Fruit fly (Drosophila melanogaster): ENCODE results near the gene mRpL2.
A peak's percentile ranks its signal among the peaks of the same experiment; 100 is the strongest.

Gene mRpL2

DNA sequence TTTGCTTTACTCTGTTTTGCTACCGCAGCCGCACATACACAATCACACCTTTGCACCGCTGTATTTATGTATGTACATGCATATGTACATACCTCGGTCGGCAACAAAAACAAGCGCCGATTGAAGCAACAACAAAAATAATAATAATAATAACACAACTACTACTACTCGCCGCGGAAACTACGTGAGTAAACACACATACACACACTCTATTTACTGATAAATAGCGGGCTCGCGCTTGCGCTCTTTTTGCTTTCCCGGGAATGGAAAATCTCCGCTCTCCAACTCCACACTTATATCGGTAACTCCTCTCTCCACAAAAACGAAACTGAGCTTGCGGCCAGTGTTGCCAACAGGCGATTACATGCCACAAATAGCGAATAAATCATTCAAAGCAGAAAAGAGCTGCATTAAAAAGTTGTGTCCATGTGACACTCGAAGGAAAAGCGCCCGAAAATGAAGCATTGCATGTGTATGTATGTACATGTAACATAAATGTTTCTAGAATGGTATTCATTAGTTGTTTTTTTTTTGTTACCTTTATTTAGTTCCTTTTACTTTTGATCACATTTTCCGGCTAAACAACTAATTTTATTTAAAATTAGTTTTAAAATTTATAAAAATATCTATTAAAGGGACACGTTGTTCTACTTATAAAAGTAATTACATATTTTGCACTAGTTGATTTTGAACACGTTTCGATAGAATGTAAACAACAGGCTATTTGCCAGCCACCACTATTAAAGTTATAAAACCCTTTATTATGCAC is 1.8 kb upstream of the mRpL2 start (continued):
- TF ChIP-seq Adf1 (GFP tag; IDR thresholded peaks at IDR 0.05) (peak; percentile 77), gce (GFP tag; IDR thresholded peaks at IDR 0.05) (0 out of 3 replicates have a peak, but pooled peaks have one; percentile 47), ttk (GFP tag; IDR thresholded peaks at IDR 0.05) (no peak), CG12942 (GFP tag; optimal IDR thresholded peaks at IDR 0.05) (peak; percentile 44), org-1 (GFP tag; optimal IDR thresholded peaks at IDR 0.05) (peak; percentile 75), MTF-1 (GFP tag; optimal IDR thresholded peaks at IDR 0.05; ENCODE audit: borderline replicate concordance) (peak; percentile 86), rib (GFP tag; IDR thresholded peaks at IDR 0.05) (peak; percentile 89), zen2 (GFP tag; IDR thresholded peaks at IDR 0.05; ENCODE audit: partially characterized antibody) (no peak), CG14710 (tag; optimal IDR thresholded peaks at IDR 0.05) (peak; percentile 65), dmrt11E (tag; optimal IDR thresholded peaks at IDR 0.05) (peak; percentile 44), CG8359 (GFP tag; optimal IDR thresholded peaks at IDR 0.05; ENCODE audit: borderline replicate concordance) (peak; percentile 61), gcm2 (GFP tag; optimal IDR thresholded peaks at IDR 0.05) (peak; percentile 60), CG11504 (tag; optimal IDR thresholded peaks at IDR 0.05) (peak; percentile 30), CG16779 (GFP tag; IDR thresholded peaks at IDR 0.05) (0 out of 2 replicates have a peak, but pooled peaks have one; percentile 34), CG7745 (tag; optimal IDR thresholded peaks at IDR 0.05) (peak; percentile 81), jumu (GFP tag; optimal IDR thresholded peaks at IDR 0.05) (peak; percentile 39), nerfin-1 (tag; optimal IDR thresholded peaks at IDR 0.05) (peak; percentile 86), dysf (GFP tag; IDR thresholded peaks at IDR 0.05) (peak; percentile 27; the same call in 1 of the 3 replicates), CG18011 (GFP tag; optimal IDR thresholded peaks at IDR 0.05) (peak; percentile 23), otp (GFP tag; IDR thresholded peaks at IDR 0.05) (peak; percentile 65; the same call in 1 of the 3 replicates), CG2678 (tag; optimal IDR thresholded peaks at IDR 0.05) (peak; percentile 84), CG8089 (GFP tag; optimal IDR thresholded peaks at IDR 0.05) (peak; percentile 74), gsb (GFP tag; IDR thresholded peaks at IDR 0.05) (peak; percentile 59; the same call in 1 of the 2 replicates), Ssrp (tag; optimal IDR thresholded peaks at IDR 0.05) (peak; percentile 2), Max (GFP tag; optimal IDR thresholded peaks at IDR 0.05) (peak; percentile 49), Xrp1 (GFP tag; IDR thresholded peaks at IDR 0.05) (peak; percentile 86), CG2875 (GFP tag; optimal IDR thresholded peaks at IDR 0.05) (peak; percentile 84), luna (GFP tag; optimal IDR thresholded peaks at IDR 0.05) (no peak), CG1602 (GFP tag; optimal IDR thresholded peaks at IDR 0.05) (peak; percentile 44), sob (GFP tag; IDR thresholded peaks at IDR 0.05) (peak; percentile 74), CG1832 (GFP tag; optimal IDR thresholded peaks at IDR 0.05) (no peak), CG6765 (GFP tag; optimal IDR thresholded peaks at IDR 0.05) (peak; percentile 79), CG10431 (GFP tag; optimal IDR thresholded peaks at IDR 0.05) (peak; percentile 86), CG7839 (tag; optimal IDR thresholded peaks at IDR 0.05) (peak; percentile 32), sima (GFP tag; optimal IDR thresholded peaks at IDR 0.05) (no peak), Pdp1 (GFP tag; optimal IDR thresholded peaks at IDR 0.05) (peak; percentile 55 to 75), sc (optimal IDR thresholded peaks at IDR 0.05) (no peak), sc (GFP tag; optimal IDR thresholded peaks at IDR 0.05) (peak; percentile 73), CG3838 (GFP tag; optimal IDR thresholded peaks at IDR 0.05) (peak; percentile 73), CG1233 (GFP tag; optimal IDR thresholded peaks at IDR 0.05) (peak; percentile 91), ranshi (GFP tag; IDR thresholded peaks at IDR 0.05) (peak; percentile 31; the same call in 1 of the 2 replicates), mld (GFP tag; IDR thresholded peaks at IDR 0.05; ENCODE audit: partially characterized antibody) (no peak), Rfx (GFP tag; IDR thresholded peaks at IDR 0.05) (peak; percentile 65; the same call in 1 of the 2 replicates), CG12659 (GFP tag; optimal IDR thresholded peaks at IDR 0.05) (peak; percentile 56), Poxn (GFP tag; IDR thresholded peaks at IDR 0.05) (no peak), zfh2 (GFP tag; optimal IDR thresholded peaks at IDR 0.05) (no peak), fru (optimal IDR thresholded peaks at IDR 0.05) (no peak), Gug (GFP tag; IDR thresholded peaks at IDR 0.05) (no peak), CG4360 (GFP tag; IDR thresholded peaks at IDR 0.05) (peak; percentile 96)

Data from whole organism, embryonic.